Fruit fly (Drosophila melanogaster): Measurements from ENCODE around the gene CG16743.

The CG16743 gene

DNA sequence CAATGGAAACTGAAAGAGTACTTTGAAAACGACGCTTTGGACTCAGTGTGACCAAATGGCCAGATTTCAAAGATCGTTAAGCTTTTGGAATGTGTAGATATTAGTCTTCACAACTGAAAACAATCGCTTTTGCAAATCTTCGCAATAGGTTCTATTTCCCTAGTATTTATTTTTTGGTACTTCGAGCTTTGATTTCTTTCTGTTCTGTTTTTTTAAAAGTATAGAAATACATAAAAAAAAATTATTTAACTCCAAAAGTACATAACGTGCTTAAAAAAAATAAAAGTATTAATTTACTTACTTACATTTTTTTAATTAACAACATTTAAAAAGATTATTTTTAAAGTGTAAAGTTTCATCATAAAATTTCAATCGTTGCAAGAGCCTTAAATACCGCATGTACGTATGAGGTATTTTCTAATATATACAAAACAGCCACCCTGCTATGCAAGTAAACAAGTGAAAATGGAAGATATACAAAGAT is 15.3 kb downstream of the CG16743 start, which contains the start of the genes piwi and CG12253 (continued):
- TF ChIP-seq CG10431 (GFP tag; optimal IDR thresholded peaks at IDR 0.05) (no peak), Optix (GFP tag; IDR thresholded peaks at IDR 0.05) (no peak), CG15601 (tag; optimal IDR thresholded peaks at IDR 0.05) (peak; percentile 86), CG8765 (GFP tag; IDR thresholded peaks at IDR 0.05) (no peak), sens (GFP tag) (peak; percentile 71), Chrac-16 (GFP tag; optimal IDR thresholded peaks at IDR 0.05) (peak; percentile 78), eyg (GFP tag; optimal IDR thresholded peaks at IDR 0.05) (no peak), sim (GFP tag; IDR thresholded peaks at IDR 0.05) (peak; percentile 64; the same call in 1 of the 2 replicates), pb (GFP tag; optimal IDR thresholded peaks at IDR 0.05) (no peak), Atf3 (GFP tag; optimal IDR thresholded peaks at IDR 0.05) (peak; percentile 8), ham (GFP tag; IDR thresholded peaks at IDR 0.05) (no peak), CG16815 (GFP tag; optimal IDR thresholded peaks at IDR 0.05) (peak; percentile 72), pho (GFP tag; optimal IDR thresholded peaks at IDR 0.05) (peak; percentile 64), HLH54F (GFP tag; optimal IDR thresholded peaks at IDR 0.05) (peak; percentile 49), CG11723 (GFP tag; optimal IDR thresholded peaks at IDR 0.05) (no peak), CG13296 (GFP tag; optimal IDR thresholded peaks at IDR 0.05) (peak; percentile 17), CG17385 (GFP tag; optimal IDR thresholded peaks at IDR 0.05) (peak; percentile 76), nmo (GFP tag; optimal IDR thresholded peaks at IDR 0.05) (peak; percentile 80), CG4328 (GFP tag; optimal IDR thresholded peaks at IDR 0.05) (no peak), PHDP (tag; optimal IDR thresholded peaks at IDR 0.05) (peak; percentile 87), sna (GFP tag; IDR thresholded peaks at IDR 0.05; ENCODE audit: partially characterized antibody) (0 out of 2 replicates have a peak, but pooled peaks have one; percentile 16), CG14710 (tag; optimal IDR thresholded peaks at IDR 0.05) (peak; percentile 59), CG10959 (GFP tag; IDR thresholded peaks at IDR 0.05) (peak; percentile 33; the same call in 1 of the 2 replicates), D19B (GFP tag; optimal IDR thresholded peaks at IDR 0.05) (no peak), rib (GFP tag; IDR thresholded peaks at IDR 0.05) (0 out of 2 replicates have a peak, but pooled peaks have one; percentile 37), CG8290 (GFP tag; optimal IDR thresholded peaks at IDR 0.05) (peak; percentile 33), CG8290 (tag; optimal IDR thresholded peaks at IDR 0.05) (no peak), CG12104 (GFP tag; optimal IDR thresholded peaks at IDR 0.05) (peak; percentile 19), CG12071 (GFP tag; optimal IDR thresholded peaks at IDR 0.05) (no peak), sqz (GFP tag; optimal IDR thresholded peaks at IDR 0.05) (no peak), chm (GFP tag; IDR thresholded peaks at IDR 0.05) (0 out of 2 replicates have a peak, but pooled peaks have one; percentile 34), Rfx (GFP tag; IDR thresholded peaks at IDR 0.05) (peak; percentile 83), CG10565 (GFP tag; optimal IDR thresholded peaks at IDR 0.05) (no peak), Meics (GFP tag; optimal IDR thresholded peaks at IDR 0.05) (no peak), Myb (GFP tag; optimal IDR thresholded peaks at IDR 0.05) (peak; percentile 34), Bteb2 (GFP tag; optimal IDR thresholded peaks at IDR 0.05) (peak; percentile 32), CG2889 (GFP tag; IDR thresholded peaks at IDR 0.05) (peak; percentile 69; the same call in 2 of the 3 replicates), Lpt (GFP tag; optimal IDR thresholded peaks at IDR 0.05) (no peak), CG32767 (GFP tag; IDR thresholded peaks at IDR 0.05) (peak; percentile 81; the same call in 1 of the 2 replicates), CG4404 (GFP tag; IDR thresholded peaks at IDR 0.05) (no peak), CG9727 (GFP tag; optimal IDR thresholded peaks at IDR 0.05) (peak; percentile 49), salm (tag; optimal IDR thresholded peaks at IDR 0.05) (no peak), crol (GFP tag; IDR thresholded peaks at IDR 0.05) (no peak), CG17568 (GFP tag; optimal IDR thresholded peaks at IDR 0.05) (peak; percentile 66), CG1233 (GFP tag; optimal IDR thresholded peaks at IDR 0.05) (peak; percentile 41), CG3847 (GFP tag; IDR thresholded peaks at IDR 0.05) (peak; percentile 84), eve (GFP tag; optimal IDR thresholded peaks at IDR 0.05) (no peak), CG1832 (GFP tag; optimal IDR thresholded peaks at IDR 0.05) (no peak), Blimp-1 (GFP tag; optimal IDR thresholded peaks at IDR 0.05) (no peak), CG3995 (GFP tag; optimal IDR thresholded peaks at IDR 0.05) (no peak), CG17186 (GFP tag; optimal IDR thresholded peaks at IDR 0.05) (no peak), ranshi (GFP tag; IDR thresholded peaks at IDR 0.05) (peak; percentile 77; the same call in 1 of the 2 replicates)
